Worm (Caenorhabditis elegans) whole organism, L4 larva: ENCODE data around the gene ttr-41.

Experiments
- D1046.2 ChIP-seq: fragments of 200-800 bp; sonication (Bioruptor generic); IDR thresholded peaks from 2 replicates; pipeline ENCODE4 v1.3.6; 2022; ENCODE audit warnings: missing genetic modification characterization, missing compliant biosample characterization
- F10B5.3 ChIP-seq: sonication (generic microtip); optimal IDR thresholded peaks from 2 replicates; lab custom pipeline; 2016; ENCODE audit warnings: mild to moderate bottlenecking, missing genetic modification characterization, missing compliant biosample characterization
- F26F4.8 ChIP-seq: fragments of 200-800 bp; sonication (Bioruptor generic); conservative IDR thresholded peaks from 2 replicates; pipeline ENCODE4 v1.3.6; 2022; ENCODE audit warnings: missing genetic modification characterization, missing compliant biosample characterization
- F44E2.7 ChIP-seq: fragments of 200-800 bp; sonication (Bioruptor generic); IDR thresholded peaks from 2 replicates; pipeline ENCODE4 v2.1.2; 2022; ENCODE audit warnings: missing genetic modification characterization, missing compliant biosample characterization
- R02D3.7 ChIP-seq: fragments of 150-350 bp; sonication (generic microtip); optimal IDR thresholded peaks from 3 replicates; lab custom pipeline; 2014; ENCODE audit warnings: missing biosample characterization, missing genetic modification characterization
- T20F7.1 ChIP-seq: fragments of 200-800 bp; sonication (Bioruptor generic); optimal IDR thresholded peaks from 2 replicates; lab custom pipeline; 2018; ENCODE audit warnings: mild to moderate bottlenecking, missing genetic modification characterization, missing compliant biosample characterization
- ZK546.5 ChIP-seq, 2 experiments: sonication (generic microtip); optimal IDR thresholded peaks; 2 replicates each; lab custom pipeline; 2017; ENCODE audit warnings: missing biosample characterization in 2 of 2, missing genetic modification characterization in 2 of 2
- attf-4 ChIP-seq: sonication (generic microtip); optimal IDR thresholded peaks from 3 replicates; lab custom pipeline; 2017; ENCODE audit warnings: missing biosample characterization, missing genetic modification characterization
- ceh-28 ChIP-seq: fragments of 150-350 bp; optimal IDR thresholded peaks from 2 replicates; lab custom pipeline; 2014; ENCODE audit warnings: missing biosample characterization, missing genetic modification reagents, missing genetic modification characterization
- ceh-44 ChIP-seq: fragments of 200-800 bp; sonication (Bioruptor generic); IDR thresholded peaks from 2 replicates; pipeline ENCODE4 v1.3.6; 2022; ENCODE audit warnings: missing genetic modification reagents, missing genetic modification characterization, missing compliant biosample characterization
- ceh-62 ChIP-seq: sonication (generic microtip); optimal IDR thresholded peaks from 2 replicates; lab custom pipeline; 2017; ENCODE audit warnings: missing biosample characterization, missing genetic modification characterization
- cey-2 ChIP-seq: sonication (generic microtip); optimal IDR thresholded peaks from 3 replicates; lab custom pipeline; 2017; ENCODE audit warnings: missing genetic modification characterization, mild to moderate bottlenecking, missing compliant biosample characterization, antibody characterized with exemption, borderline replicate concordance; ENCODE audit not compliant: insufficient read depth
- ctbp-1 ChIP-seq: fragments of 200-800 bp; sonication (Bioruptor generic); IDR thresholded peaks from 2 replicates; pipeline ENCODE4 v1.3.6; 2022; ENCODE audit warnings: missing genetic modification reagents, missing genetic modification characterization, missing compliant biosample characterization
- daf-16 ChIP-seq, 3 experiments: sonication (generic microtip); optimal IDR thresholded peaks; 2 replicates each; lab custom pipeline; 2016 to 2017; ENCODE audit warnings: missing genetic modification characterization in 3 of 3, missing genetic modification reagents in 3 of 3, mild to moderate bottlenecking in 2 of 3, missing compliant biosample characterization in 2 of 3, missing biosample characterization in 1 of 3, moderate library complexity in 1 of 3
- daf-19 ChIP-seq: fragments of 200-800 bp; sonication (Bioruptor generic); conservative IDR thresholded peaks from 2 replicates; pipeline ENCODE4 v1.3.6; 2022; ENCODE audit warnings: missing genetic modification characterization, missing compliant biosample characterization
- dmd-6 ChIP-seq: fragments of 200-800 bp; sonication (Bioruptor generic); IDR thresholded peaks from 2 replicates; pipeline ENCODE4 v1.3.6; 2022; ENCODE audit warnings: missing genetic modification reagents, missing genetic modification characterization, missing compliant biosample characterization
- dmd-8 ChIP-seq: fragments of 200-800 bp; sonication (Bioruptor generic); IDR thresholded peaks from 2 replicates; pipeline ENCODE4 v1.3.6; 2022; ENCODE audit warnings: missing genetic modification characterization, missing compliant biosample characterization
- duxl-1 ChIP-seq: sonication (generic microtip); optimal IDR thresholded peaks from 2 replicates; lab custom pipeline; 2016; ENCODE audit warnings: mild to moderate bottlenecking, missing genetic modification characterization, moderate library complexity, missing compliant biosample characterization; ENCODE audit not compliant: poor library complexity
- dve-1 ChIP-seq: sonication (generic microtip); optimal IDR thresholded peaks from 2 replicates; lab custom pipeline; 2017; ENCODE audit warnings: antibody characterized with exemption, mild to moderate bottlenecking, missing genetic modification characterization, missing compliant biosample characterization; ENCODE audit not compliant: insufficient read depth
- egl-27 ChIP-seq: sonication (generic microtip); optimal IDR thresholded peaks from 3 replicates; lab custom pipeline; 2017; ENCODE audit warnings: missing biosample characterization, missing genetic modification reagents, missing genetic modification characterization
- egl-43 ChIP-seq: fragments of 200-800 bp; sonication (Bioruptor generic); IDR thresholded peaks from 2 replicates; pipeline ENCODE4 v1.3.6; 2022; ENCODE audit warnings: missing genetic modification reagents, missing genetic modification characterization, missing compliant biosample characterization
- fkh-10 ChIP-seq: fragments of 150-350 bp; optimal IDR thresholded peaks from 2 replicates; lab custom pipeline; 2014; ENCODE audit warnings: missing biosample characterization, missing genetic modification reagents, missing genetic modification characterization
- gei-8 ChIP-seq: fragments of 200-800 bp; sonication (Bioruptor generic); optimal IDR thresholded peaks from 2 replicates; lab custom pipeline; 2018; ENCODE audit warnings: mild to moderate bottlenecking, missing genetic modification characterization, missing compliant biosample characterization
- hlh-11 ChIP-seq: fragments of 200-800 bp; sonication (Bioruptor generic); optimal IDR thresholded peaks from 2 replicates; lab custom pipeline; 2018; ENCODE audit warnings: mild to moderate bottlenecking, missing genetic modification characterization, missing compliant biosample characterization
- hlh-30 ChIP-seq: sonication (generic microtip); optimal IDR thresholded peaks from 2 replicates; lab custom pipeline; 2017; ENCODE audit warnings: antibody characterized with exemption, mild to moderate bottlenecking, missing genetic modification characterization, missing compliant biosample characterization; ENCODE audit not compliant: insufficient read depth
- hmg-1.1 ChIP-seq: fragments of 200-800 bp; sonication (Bioruptor generic); IDR thresholded peaks from 2 replicates; pipeline ENCODE4 v1.3.6; 2022; ENCODE audit warnings: missing genetic modification reagents, missing genetic modification characterization, missing compliant biosample characterization
- lin-1 ChIP-seq: fragments of 200-800 bp; sonication (Bioruptor generic); IDR thresholded peaks from 2 replicates; pipeline ENCODE4 v1.3.6; 2022; ENCODE audit warnings: missing genetic modification reagents, missing genetic modification characterization, missing compliant biosample characterization
- lin-15B ChIP-seq: fragments of 150-350 bp; sonication (generic microtip); optimal IDR thresholded peaks from 3 replicates; lab custom pipeline; 2014; ENCODE audit warnings: missing biosample characterization, missing genetic modification characterization
- lsy-2 ChIP-seq, 2 experiments: fragments of 150-350 bp in 1 of 2; sonication (generic microtip) in 1 of 2; optimal IDR thresholded peaks; 2 replicates each; lab custom pipeline; 2014 to 2017; ENCODE audit warnings: missing biosample characterization in 2 of 2, missing genetic modification characterization in 2 of 2
- mdl-1 ChIP-seq, 2 experiments: fragments of 150-350 bp in 1 of 2; sonication (generic microtip) in 1 of 2; optimal IDR thresholded peaks; 2 replicates each; lab custom pipeline; 2014 to 2017; ENCODE audit warnings: missing biosample characterization in 2 of 2, missing genetic modification characterization in 2 of 2
- mdt-29 ChIP-seq: fragments of 200-800 bp; sonication (Bioruptor generic); IDR thresholded peaks from 2 replicates; pipeline ENCODE4 v1.3.6; 2022; ENCODE audit warnings: missing genetic modification reagents, missing genetic modification characterization, missing compliant biosample characterization
- nhr-10 ChIP-seq: fragments of 150-350 bp; optimal IDR thresholded peaks from 2 replicates; lab custom pipeline; 2014; ENCODE audit warnings: missing biosample characterization, missing genetic modification characterization
- nhr-102 ChIP-seq: sonication (generic microtip); optimal IDR thresholded peaks from 2 replicates; lab custom pipeline; 2016; ENCODE audit warnings: mild to moderate bottlenecking, missing genetic modification characterization, moderate library complexity, missing compliant biosample characterization
- nhr-28 ChIP-seq: fragments of 150-350 bp; optimal IDR thresholded peaks from 2 replicates; lab custom pipeline; 2014; ENCODE audit warnings: missing biosample characterization, missing genetic modification characterization
- nhr-41 ChIP-seq: fragments of 200-800 bp; sonication (Bioruptor generic); IDR thresholded peaks from 2 replicates; pipeline ENCODE4 v1.3.6; 2022; ENCODE audit warnings: missing genetic modification reagents, missing genetic modification characterization, missing compliant biosample characterization
- nhr-48 ChIP-seq: sonication (generic microtip); optimal IDR thresholded peaks from 2 replicates; lab custom pipeline; 2016; ENCODE audit warnings: mild to moderate bottlenecking, missing genetic modification characterization, missing compliant biosample characterization
- nhr-77 ChIP-seq: fragments of 150-350 bp; optimal IDR thresholded peaks from 2 replicates; lab custom pipeline; 2014; ENCODE audit warnings: missing biosample characterization, missing genetic modification characterization
- pha-4 ChIP-seq, 2 experiments: fragments of 150-350 bp in 1 of 2; fragments of 200-800 bp in 1 of 2; sonication (Bioruptor generic) in 1 of 2; IDR thresholded peaks in 1 of 2; optimal IDR thresholded peaks in 1 of 2; 2 replicates each; pipeline versions ENCODE4 v1.3.6 to Lab custom; 2014 to 2022; ENCODE audit warnings: missing genetic modification characterization in 2 of 2, missing genetic modification reagents in 2 of 2, missing biosample characterization in 1 of 2, missing compliant biosample characterization in 1 of 2
- php-3 ChIP-seq: fragments of 200-800 bp; sonication (Bioruptor generic); IDR thresholded peaks from 2 replicates; pipeline ENCODE4 v1.3.6; 2022; ENCODE audit warnings: missing genetic modification reagents, missing genetic modification characterization, missing compliant biosample characterization
- pqm-1 ChIP-seq: sonication (generic microtip); optimal IDR thresholded peaks from 2 replicates; lab custom pipeline; 2017; ENCODE audit warnings: missing biosample characterization, missing genetic modification characterization
- rbr-2 ChIP-seq: sonication (generic microtip); optimal IDR thresholded peaks from 2 replicates; lab custom pipeline; 2016; ENCODE audit warnings: missing genotype, missing genetic modification characterization, missing compliant biosample characterization
- spr-1 ChIP-seq: sonication (generic microtip); optimal IDR thresholded peaks from 2 replicates; lab custom pipeline; 2016; ENCODE audit warnings: mild to moderate bottlenecking, missing genetic modification characterization, missing compliant biosample characterization
- tra-1 ChIP-seq: fragments of 200-800 bp; sonication (Bioruptor generic); IDR thresholded peaks from 2 replicates; pipeline ENCODE4 v1.3.6; 2022; ENCODE audit warnings: missing genetic modification reagents, missing genetic modification characterization, missing compliant biosample characterization
- zfp-3 ChIP-seq: fragments of 200-800 bp; sonication (Bioruptor generic); conservative IDR thresholded peaks from 2 replicates; pipeline ENCODE4 v1.3.6; 2022; ENCODE audit warnings: missing genetic modification reagents, missing genetic modification characterization, missing compliant biosample characterization

ttr-41 gene

ce11 chrII:4771282-4771681 lies 43.6 kb upstream of the ttr-41 start, which contains the start of gene F26G1.5:
TSS of gene F26G1.5 (minus strand) at chrII:4771382.
- no peak for TF ChIP-seq egl-27 (tag; lab: Kevin White, UChicago)
- no peak for TF ChIP-seq daf-19
- no peak for TF ChIP-seq hlh-30 (tag; lab: Kevin White, UChicago)
- TF ChIP-seq nhr-41 (GFP tag; lab: Robert Waterston, UW), result no peak
- no peak for TF ChIP-seq php-3
- no peak for TF ChIP-seq fkh-10
- no peak for TF ChIP-seq nhr-10 (tag; lab: Kevin White, UChicago)
- TF ChIP-seq egl-43 (GFP tag; lab: Robert Waterston, UW), result no peak
- no peak for TF ChIP-seq duxl-1
- no peak for TF ChIP-seq gei-8 (GFP tag; lab: Kevin White, UChicago)
- no peak for TF ChIP-seq F10B5.3
- no peak for TF ChIP-seq ceh-62 (tag; lab: Kevin White, UChicago)
- TF ChIP-seq attf-4, result no peak
- TF ChIP-seq ctbp-1 (GFP tag; lab: Robert Waterston, UW), result no peak
- TF ChIP-seq dmd-8 (GFP tag; lab: Robert Waterston, UW), result no peak
- no peak for TF ChIP-seq mdt-29 (GFP tag; lab: Robert Waterston, UW)

- TF ChIP-seq tra-1 (GFP tag; lab: Robert Waterston, UW), result 0 out of 2 replicates have a peak, but pooled peaks have one; percentile 42
- peak; percentile 61 for TF ChIP-seq lin-1 (GFP tag; lab: Robert Waterston, UW)
- peak; percentile 90 for TF ChIP-seq hlh-11 (tag; lab: Kevin White, UChicago)
- no peak for TF ChIP-seq ceh-44 (GFP tag; lab: Robert Waterston, UW)
- peak in 1 of 2 experiments; percentile 13 for TF ChIP-seq mdl-1 (tag; optimal IDR thresholded peaks at IDR 0.05; lab: Kevin White, UChicago)
- peak; percentile 92 for TF ChIP-seq dmd-6 (GFP tag; lab: Robert Waterston, UW)
- TF ChIP-seq mdt-29 (GFP tag; lab: Robert Waterston, UW), result 0 out of 2 replicates have a peak, but pooled peaks have one; percentile 33
- TF ChIP-seq nhr-28 (tag; lab: Kevin White, UChicago), result peak; percentile 84
- no peak for TF ChIP-seq nhr-10 (tag; lab: Kevin White, UChicago)
- peak; percentile 91 for TF ChIP-seq dve-1 (tag; lab: Kevin White, UChicago)
- TF ChIP-seq php-3, result peak; percentile 98
- peak; percentile 29 for TF ChIP-seq nhr-77 (tag; lab: Kevin White, UChicago)
- TF ChIP-seq nhr-102 (tag; lab: Kevin White, UChicago), result peak; percentile 63
- peak; percentile 62 for TF ChIP-seq hlh-30 (tag; lab: Kevin White, UChicago)
- no peak for TF ChIP-seq lin-15B (tag; lab: Kevin White, UChicago)
- TF ChIP-seq rbr-2 (tag; lab: Kevin White, UChicago), result no peak
- TF ChIP-seq pqm-1 (tag; lab: Kevin White, UChicago), result peak; percentile 98
- peak; percentile 34 for TF ChIP-seq nhr-48
- no peak for TF ChIP-seq hmg-1.1 (GFP tag; lab: Robert Waterston, UW)
- no peak for TF ChIP-seq daf-16 (GFP tag; optimal IDR thresholded peaks at IDR 0.05; lab: Kevin White, UChicago)
- TF ChIP-seq daf-16 (tag; optimal IDR thresholded peaks at IDR 0.05; lab: Kevin White, UChicago), result peak; percentile 97
- peak; percentile 78; the same call in 1 of the 2 replicates for TF ChIP-seq nhr-41 (GFP tag; lab: Robert Waterston, UW)
- TF ChIP-seq, all 104 proteins: peak for 16
These were observed 42.2 kb upstream of the ttr-41 start for ce11 chrII:4769886-4770285.

ce11 chrII:4769096-4769495 lies 41.4 kb upstream of the ttr-41 start:
- TF ChIP-seq F26F4.8 (no peak), nhr-77 (tag; lab: Kevin White, UChicago) (peak; percentile 44), gei-8 (GFP tag; lab: Kevin White, UChicago) (no peak), lin-1 (GFP tag; lab: Robert Waterston, UW) (peak; percentile 87), R02D3.7 (tag; lab: Kevin White, UChicago) (no peak), nhr-102 (tag; lab: Kevin White, UChicago) (peak; percentile 61), F44E2.7 (GFP tag; lab: Robert Waterston, UW) (no peak), D1046.2 (no peak), spr-1 (tag; lab: Kevin White, UChicago) (no peak), daf-16 (GFP tag; optimal IDR thresholded peaks at IDR 0.05; lab: Kevin White, UChicago) (peak in 1 of 2 experiments; percentile 53), daf-16 (tag; optimal IDR thresholded peaks at IDR 0.05; lab: Kevin White, UChicago) (peak; percentile 96), mdl-1 (tag; optimal IDR thresholded peaks at IDR 0.05; lab: Kevin White, UChicago) (peak in 1 of 2 experiments; percentile 62), T20F7.1 (GFP tag; lab: Kevin White, UChicago) (peak; percentile 42), tra-1 (GFP tag; lab: Robert Waterston, UW) (peak; percentile 80; the same call in 1 of the 2 replicates), ceh-28 (tag; lab: Kevin White, UChicago) (no peak), ZK546.5 (tag; optimal IDR thresholded peaks at IDR 0.05; lab: Kevin White, UChicago) (no peak), lsy-2 (tag; optimal IDR thresholded peaks at IDR 0.05; lab: Kevin White, UChicago) (peak in 1 of 2 experiments; percentile 5), zfp-3 (no peak), cey-2 (tag; lab: Kevin White, UChicago) (no peak), pha-4 (GFP tag; IDR thresholded peaks at IDR 0.05; lab: Robert Waterston, UW) (no peak), pha-4 (tag; optimal IDR thresholded peaks at IDR 0.05; lab: Kevin White, UChicago) (no peak), nhr-48 (peak; percentile 25)
